Worm (Caenorhabditis elegans) whole organism, L4/young adult: Measurements from ENCODE around the gene sto-5.

Experiments
- W03F9.2 ChIP-seq: fragments of 150-350 bp; optimal IDR thresholded peaks from 2 replicates; lab custom pipeline; 2014; ENCODE audit warnings: missing biosample characterization, missing genetic modification characterization
- dao-5 ChIP-seq: sonication (generic microtip); optimal IDR thresholded peaks from 2 replicates; lab custom pipeline; 2016; ENCODE audit warnings: missing genotype, missing genetic modification characterization, moderate library complexity, missing compliant biosample characterization
- him-1 ChIP-seq: sonication (generic microtip); optimal IDR thresholded peaks from 2 replicates; lab custom pipeline; 2016; ENCODE audit warnings: missing genotype, missing genetic modification reagents, missing genetic modification characterization, missing compliant biosample characterization

DNA sequence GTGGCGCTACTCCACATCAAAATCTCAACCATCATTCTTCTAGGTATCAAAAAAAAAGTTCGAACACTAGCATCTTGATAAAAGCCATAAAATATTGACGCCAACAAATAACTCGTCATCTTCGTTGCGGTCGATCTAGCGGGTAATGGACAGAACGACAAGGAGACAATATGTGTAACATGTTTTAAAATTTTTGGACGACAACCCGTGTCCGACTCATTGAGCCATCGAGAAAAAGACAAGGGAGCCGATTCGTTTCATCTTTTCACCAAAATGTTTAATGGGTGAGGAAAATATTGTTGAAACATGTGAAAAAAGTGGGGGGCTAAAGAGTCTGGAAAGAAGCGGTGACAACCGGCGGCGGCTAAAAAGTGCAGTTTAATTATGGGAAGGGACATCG is 3.7 kb downstream of the sto-5 start:
- no peak for TF ChIP-seq him-1 (tag; lab: Kevin White, UChicago)
- no peak for TF ChIP-seq W03F9.2 (tag; lab: Kevin White, UChicago)
- no peak for TF ChIP-seq dao-5 (tag; lab: Kevin White, UChicago)
